Fruit fly (Drosophila melanogaster): ENCODE results near the gene Itpr.

- TF ChIP-seq CG5204 (GFP tag; optimal IDR thresholded peaks at IDR 0.05) = no peak
- no peak for TF ChIP-seq kay (GFP tag; ENCODE audit: borderline replicate concordance)
- no peak for TF ChIP-seq Hr96 (GFP tag; optimal IDR thresholded peaks at IDR 0.05)
- TF ChIP-seq CG7101 (tag; optimal IDR thresholded peaks at IDR 0.05) = no peak
- no peak for TF ChIP-seq CG14711 (tag; optimal IDR thresholded peaks at IDR 0.05)
- TF ChIP-seq CG12768 (GFP tag; optimal IDR thresholded peaks at IDR 0.05) = no peak
- no peak for TF ChIP-seq toe (GFP tag; optimal IDR thresholded peaks at IDR 0.05)
- TF ChIP-seq Mnt (GFP tag; optimal IDR thresholded peaks at IDR 0.05) = no peak
Measured at dm6 chr3R:5516582-5517001, 325 bp upstream of the Itpr start.
